Worm (Caenorhabditis elegans) whole organism, mixed stage, embryonic: ENCODE results near the gene Y49E10.25.

Experiments
- ces-1 ChIP-seq: fragments of 150-350 bp; optimal IDR thresholded peaks from 2 replicates; lab custom pipeline; 2014; ENCODE audit warnings: missing biosample characterization, missing genetic modification reagents, missing genetic modification characterization
- elt-1 ChIP-seq: sonication (generic microtip); optimal IDR thresholded peaks from 2 replicates; lab custom pipeline; 2017; ENCODE audit warnings: missing genetic modification characterization, mild to moderate bottlenecking, missing compliant biosample characterization, antibody characterized with exemption, moderate library complexity, borderline replicate concordance; ENCODE audit not compliant: insufficient read depth
- hlh-1 ChIP-seq: fragments of 150-350 bp; optimal IDR thresholded peaks from 2 replicates; lab custom pipeline; 2014; ENCODE audit warnings: missing biosample characterization, missing genetic modification reagents, missing genetic modification characterization
- nhr-237 ChIP-seq: fragments of 150-350 bp; optimal IDR thresholded peaks from 2 replicates; lab custom pipeline; 2014; ENCODE audit warnings: missing biosample characterization, missing genetic modification characterization
- nhr-28 ChIP-seq: fragments of 150-350 bp; optimal IDR thresholded peaks from 2 replicates; lab custom pipeline; 2014; ENCODE audit warnings: missing biosample characterization, missing genetic modification characterization
- pha-4 ChIP-seq: fragments of 150-350 bp; optimal IDR thresholded peaks from 2 replicates; lab custom pipeline; 2018; ENCODE audit warnings: missing biosample characterization, missing genetic modification reagents, missing genetic modification characterization
- unc-62 ChIP-seq: fragments of 150-350 bp; optimal IDR thresholded peaks from 2 replicates; lab custom pipeline; 2014; ENCODE audit warnings: missing biosample characterization, missing genetic modification reagents, missing genetic modification characterization
- ztf-11 ChIP-seq: fragments of 150-350 bp; optimal IDR thresholded peaks from 2 replicates; lab custom pipeline; 2014; ENCODE audit warnings: missing biosample characterization, missing genetic modification characterization

ce11 chrIII:12470589-12470988, 21.3 kb downstream of the Y49E10.25 start:
- TF ChIP-seq elt-1 (tag; lab: Kevin White, UChicago) (no peak), pha-4 (tag; lab: Kevin White, UChicago) (no peak), ztf-11 (tag; lab: Kevin White, UChicago) (no peak), ces-1 (GFP tag; lab: Kevin White, UChicago) (no peak), nhr-28 (tag; lab: Kevin White, UChicago) (no peak), nhr-237 (tag; lab: Kevin White, UChicago) (no peak), unc-62 (GFP tag; lab: Kevin White, UChicago) (no peak), hlh-1 (tag; lab: Kevin White, UChicago) (no peak)
